Worm (Caenorhabditis elegans) whole organism, L2 larva: Measurements from ENCODE around the gene btbd-10.

ENCODE experiments used
- C34F6.9 ChIP-seq: fragments of 150-350 bp; optimal IDR thresholded peaks from 2 replicates; lab custom pipeline; 2014; ENCODE audit warnings: missing biosample characterization, missing genetic modification characterization
- F13H6.1 ChIP-seq: sonication (generic microtip); optimal IDR thresholded peaks from 2 replicates; lab custom pipeline; 2016; ENCODE audit warnings: missing genetic modification characterization, missing compliant biosample characterization
- R02D3.7 ChIP-seq: fragments of 150-350 bp; optimal IDR thresholded peaks from 2 replicates; lab custom pipeline; 2014; ENCODE audit warnings: missing biosample characterization, missing genetic modification characterization
- Y55F3AM.14 ChIP-seq: fragments of 200-800 bp; sonication (Bioruptor generic); optimal IDR thresholded peaks from 2 replicates; lab custom pipeline; 2018; ENCODE audit warnings: mild to moderate bottlenecking, missing genetic modification characterization, missing compliant biosample characterization
- aly-2 ChIP-seq: fragments of 150-350 bp; optimal IDR thresholded peaks from 2 replicates; lab custom pipeline; 2014; ENCODE audit warnings: missing biosample characterization, missing genetic modification characterization
- ama-1 ChIP-seq: fragments of 150-350 bp; optimal IDR thresholded peaks from 2 replicates; lab custom pipeline; 2018; ENCODE audit warnings: inconsistent platforms
- blmp-1 ChIP-seq: sonication (generic microtip); optimal IDR thresholded peaks from 2 replicates; lab custom pipeline; 2017; ENCODE audit warnings: missing genetic modification characterization, mild to moderate bottlenecking, missing compliant biosample characterization, antibody characterized with exemption, moderate library complexity; ENCODE audit not compliant: insufficient read depth
- ceh-16 ChIP-seq: fragments of 150-350 bp; optimal IDR thresholded peaks from 2 replicates; lab custom pipeline; 2014; ENCODE audit warnings: missing biosample characterization, missing genetic modification characterization
- ceh-82 ChIP-seq: fragments of 150-350 bp; optimal IDR thresholded peaks from 2 replicates; lab custom pipeline; 2014; ENCODE audit warnings: missing biosample characterization, missing genetic modification characterization
- crh-2 ChIP-seq: sonication (generic microtip); optimal IDR thresholded peaks from 2 replicates; lab custom pipeline; 2017; ENCODE audit warnings: missing biosample characterization, missing genetic modification characterization
- dmd-4 ChIP-seq: sonication (generic microtip); optimal IDR thresholded peaks from 2 replicates; lab custom pipeline; 2017; ENCODE audit warnings: missing biosample characterization, missing genetic modification characterization
- elt-3 ChIP-seq: sonication (generic microtip); optimal IDR thresholded peaks from 2 replicates; lab custom pipeline; 2017; ENCODE audit warnings: missing biosample characterization, missing genetic modification characterization
- fos-1 ChIP-seq: fragments of 150-350 bp; optimal IDR thresholded peaks from 2 replicates; lab custom pipeline; 2014; ENCODE audit warnings: missing biosample characterization, missing genetic modification characterization
- gmeb-1 ChIP-seq: fragments of 150-350 bp; optimal IDR thresholded peaks from 2 replicates; lab custom pipeline; 2014; ENCODE audit warnings: missing biosample characterization, missing genetic modification characterization
- lin-11 ChIP-seq: fragments of 150-350 bp; sonication (generic microtip); optimal IDR thresholded peaks from 2 replicates; lab custom pipeline; 2014; ENCODE audit warnings: missing biosample characterization, missing genetic modification characterization, inconsistent platforms, mixed read lengths
- lin-39 ChIP-seq: fragments of 150-350 bp; optimal IDR thresholded peaks from 2 replicates; lab custom pipeline; 2014; ENCODE audit warnings: missing biosample characterization, missing genetic modification reagents, missing genetic modification characterization
- lsy-2 ChIP-seq, 2 experiments: fragments of 150-350 bp in 1 of 2; sonication (generic microtip) in 1 of 2; optimal IDR thresholded peaks; 2 replicates each; lab custom pipeline; 2014 to 2017; ENCODE audit warnings: missing biosample characterization in 2 of 2, missing genetic modification characterization in 2 of 2
- mab-5 ChIP-seq: fragments of 150-350 bp; optimal IDR thresholded peaks from 2 replicates; lab custom pipeline; 2014; ENCODE audit warnings: missing biosample characterization, missing genetic modification characterization
- mdl-1 ChIP-seq, 2 experiments: fragments of 150-350 bp in 1 of 2; sonication (generic microtip) in 1 of 2; optimal IDR thresholded peaks; 2 replicates each; lab custom pipeline; 2017; ENCODE audit warnings: missing biosample characterization in 2 of 2, missing genetic modification characterization in 2 of 2
- nhr-11 ChIP-seq: fragments of 150-350 bp; optimal IDR thresholded peaks from 2 replicates; lab custom pipeline; 2014; ENCODE audit warnings: missing biosample characterization, missing genetic modification characterization
- nhr-12 ChIP-seq: fragments of 150-350 bp; optimal IDR thresholded peaks from 2 replicates; lab custom pipeline; 2014; ENCODE audit warnings: missing biosample characterization, missing genetic modification characterization
- nhr-129 ChIP-seq: fragments of 150-350 bp; optimal IDR thresholded peaks from 2 replicates; lab custom pipeline; 2014; ENCODE audit warnings: missing biosample characterization, missing genetic modification characterization
- nhr-6 ChIP-seq: fragments of 150-350 bp; optimal IDR thresholded peaks from 2 replicates; lab custom pipeline; 2014; ENCODE audit warnings: missing biosample characterization, missing genetic modification characterization
- nhr-77 ChIP-seq: fragments of 150-350 bp; optimal IDR thresholded peaks from 2 replicates; lab custom pipeline; 2014; ENCODE audit warnings: missing biosample characterization, missing genetic modification characterization
- peb-1 ChIP-seq: fragments of 150-350 bp; optimal IDR thresholded peaks from 2 replicates; lab custom pipeline; 2014; ENCODE audit warnings: missing biosample characterization, missing genetic modification characterization
- skn-1 ChIP-seq: sonication (generic microtip); optimal IDR thresholded peaks from 2 replicates; lab custom pipeline; 2017; ENCODE audit warnings: missing biosample characterization, missing genetic modification characterization
- sma-3 ChIP-seq: sonication (generic microtip); optimal IDR thresholded peaks from 2 replicates; lab custom pipeline; 2016; ENCODE audit warnings: missing genetic modification reagents, missing genetic modification characterization, missing compliant biosample characterization
- sma-9 ChIP-seq, 2 experiments: fragments of 150-350 bp in 1 of 2; sonication (generic microtip) in 1 of 2; optimal IDR thresholded peaks; 2 replicates each; lab custom pipeline; 2014 to 2016; ENCODE audit warnings: missing genetic modification characterization in 2 of 2, mild to moderate bottlenecking in 1 of 2, missing biosample characterization in 1 of 2, missing compliant biosample characterization in 1 of 2, missing genetic modification reagents in 1 of 2, moderate library complexity in 1 of 2
- snpc-4 ChIP-seq: fragments of 150-350 bp; optimal IDR thresholded peaks from 2 replicates; lab custom pipeline; 2014; ENCODE audit warnings: missing biosample characterization, missing genetic modification characterization
- unc-39 ChIP-seq: fragments of 150-350 bp; optimal IDR thresholded peaks from 2 replicates; lab custom pipeline; 2014; ENCODE audit warnings: missing biosample characterization, missing genetic modification characterization
- unc-55 ChIP-seq: fragments of 150-350 bp; sonication (generic microtip); optimal IDR thresholded peaks from 3 replicates; lab custom pipeline; 2014; ENCODE audit warnings: missing biosample characterization, missing genetic modification reagents, missing genetic modification characterization
- ztf-1 ChIP-seq: fragments of 200-800 bp; sonication (Bioruptor generic); conservative IDR thresholded peaks from 2 replicates; pipeline ENCODE4 v1.3.6; 2022; ENCODE audit warnings: missing genetic modification characterization, missing compliant biosample characterization

btbd-10 gene

ce11 chrII:4941541-4942206 lies 36.9 kb downstream of the btbd-10 start, which contains the start of gene ZK546.19 (continued):
- TF ChIP-seq fos-1: peak; percentile 7
- no peak for TF ChIP-seq peb-1 (tag; lab: Kevin White, UChicago)
- TF ChIP-seq sma-9 (GFP tag; optimal IDR thresholded peaks at IDR 0.05; lab: Kevin White, UChicago): peak; percentile 32
- no peak for TF ChIP-seq sma-9 (tag; optimal IDR thresholded peaks at IDR 0.05; lab: Kevin White, UChicago)
- TF ChIP-seq nhr-6 (tag; lab: Kevin White, UChicago): no peak
- peak; percentile 36 for TF ChIP-seq ceh-16 (tag; lab: Kevin White, UChicago)
- no peak for TF ChIP-seq dmd-4 (tag; lab: Kevin White, UChicago)
- TF ChIP-seq snpc-4 (tag; lab: Kevin White, UChicago): no peak
- TF ChIP-seq R02D3.7 (tag; lab: Kevin White, UChicago): no peak

DNA sequence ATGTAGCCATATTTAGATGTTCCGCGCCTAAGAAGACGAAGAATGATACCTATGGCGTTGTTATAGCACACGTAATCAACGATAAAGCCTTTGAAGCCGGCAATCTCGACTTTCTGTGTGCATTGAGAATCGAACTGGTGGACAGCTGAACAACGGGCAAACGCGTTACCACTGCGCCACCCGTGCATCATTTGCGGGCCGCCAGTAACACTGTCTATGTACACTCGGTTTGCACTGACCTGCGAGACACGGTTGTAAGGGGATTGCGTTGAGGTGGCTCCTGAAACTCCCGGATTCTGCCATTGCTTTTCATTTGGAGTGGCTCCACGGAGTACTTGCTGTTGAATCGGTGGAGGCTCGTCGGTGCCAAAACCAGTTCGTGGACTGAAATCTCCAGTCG lies 37.6 kb downstream of the btbd-10 start:
- peak in 1 of 2 experiments; percentile 13 for TF ChIP-seq lsy-2 (tag; optimal IDR thresholded peaks at IDR 0.05; lab: Kevin White, UChicago)
- TF ChIP-seq elt-3: no peak
- TF ChIP-seq sma-9 (GFP tag; optimal IDR thresholded peaks at IDR 0.05; lab: Kevin White, UChicago): peak; percentile 34
- no peak for TF ChIP-seq sma-9 (tag; optimal IDR thresholded peaks at IDR 0.05; lab: Kevin White, UChicago)
- TF ChIP-seq C34F6.9: peak; percentile 27
- no peak for TF ChIP-seq nhr-77 (tag; lab: Kevin White, UChicago)
- TF ChIP-seq nhr-12 (tag; lab: Kevin White, UChicago): no peak
- peak; percentile 52 for TF ChIP-seq sma-3 (GFP tag; lab: Kevin White, UChicago)
- no peak for TF ChIP-seq unc-39 (tag; lab: Kevin White, UChicago)
- peak; percentile 22 for TF ChIP-seq gmeb-1 (tag; lab: Kevin White, UChicago)
- TF ChIP-seq skn-1 (tag; lab: Kevin White, UChicago): no peak
- TF ChIP-seq Y55F3AM.14 (GFP tag; lab: Kevin White, UChicago): peak; percentile 19
- no peak for TF ChIP-seq nhr-11
- peak; percentile 6 for TF ChIP-seq fos-1
- no peak for TF ChIP-seq ztf-1
- no peak for TF ChIP-seq aly-2
- peak; percentile 27 for TF ChIP-seq lin-11 (tag; lab: Kevin White, UChicago)
- no peak for TF ChIP-seq nhr-6 (tag; lab: Kevin White, UChicago)
- TF ChIP-seq unc-55 (GFP tag; lab: Kevin White, UChicago): peak; percentile 7
- TF ChIP-seq blmp-1: no peak
- no peak for TF ChIP-seq R02D3.7 (tag; lab: Kevin White, UChicago)
- no peak for TF ChIP-seq lin-39 (tag; lab: Kevin White, UChicago)
- no peak for TF ChIP-seq mdl-1 (tag; optimal IDR thresholded peaks at IDR 0.05; lab: Kevin White, UChicago)
- no peak for TF ChIP-seq mab-5 (tag; lab: Kevin White, UChicago)
- TF ChIP-seq F13H6.1 (tag; lab: Kevin White, UChicago): peak; percentile 27
- TF ChIP-seq nhr-129 (tag; lab: Kevin White, UChicago): peak; percentile 72
- TF ChIP-seq ama-1 (lab: Kevin White, UChicago): peak; percentile 31

DNA sequence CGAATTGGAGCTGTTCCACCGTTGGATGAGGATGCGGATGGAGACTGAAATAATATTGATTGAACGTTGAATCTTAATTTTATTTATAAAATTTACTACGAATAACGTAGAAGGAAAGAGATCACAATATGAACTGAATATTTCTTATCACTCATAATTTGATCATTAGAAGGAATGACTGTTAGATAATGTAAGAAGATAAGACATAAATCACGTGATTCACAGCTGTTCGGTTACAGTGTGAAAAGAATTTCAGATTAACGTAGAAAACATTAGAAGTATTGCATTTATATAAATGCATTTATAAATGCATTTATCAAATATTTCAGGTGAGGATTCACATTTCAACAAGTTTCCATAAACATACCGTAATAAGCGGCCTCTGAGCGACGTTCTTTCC lies 38.0 kb downstream of the btbd-10 start:
- TF ChIP-seq crh-2: peak; percentile 19
- TF ChIP-seq gmeb-1 (tag; lab: Kevin White, UChicago): peak; percentile 7
- TF ChIP-seq ceh-82 (tag; lab: Kevin White, UChicago): no peak
- TF ChIP-seq fos-1: peak; percentile 75
- TF ChIP-seq sma-9 (GFP tag; optimal IDR thresholded peaks at IDR 0.05; lab: Kevin White, UChicago): peak; percentile 40
- TF ChIP-seq sma-9 (tag; optimal IDR thresholded peaks at IDR 0.05; lab: Kevin White, UChicago): no peak
- TF ChIP-seq blmp-1: no peak

DNA sequence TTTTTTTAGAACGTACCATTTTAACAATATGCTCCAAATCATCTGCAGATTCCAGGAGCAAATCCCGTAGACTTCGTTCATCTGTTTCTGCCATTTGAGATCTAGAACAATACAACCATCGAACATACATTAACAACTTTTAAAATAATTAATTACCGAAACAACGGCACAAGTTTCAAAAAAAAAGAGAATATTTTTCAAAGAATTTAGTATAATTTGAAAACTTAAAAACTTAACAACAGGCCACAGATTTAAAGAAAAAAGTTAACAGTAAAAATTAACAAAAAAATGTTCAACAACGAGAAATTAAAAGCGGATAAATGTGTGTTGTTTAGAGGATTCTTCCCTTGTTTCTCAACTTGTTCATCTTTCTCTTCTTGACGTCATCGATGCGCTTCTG lies 39.0 kb downstream of the btbd-10 start, which contains the start of gene mdt-4:
mdt-4 (minus strand) TSS at position 101 of the 400 bp plus-strand sequence.
- TF ChIP-seq ceh-82 (tag; lab: Kevin White, UChicago) (no peak), nhr-11 (no peak), sma-9 (GFP tag; optimal IDR thresholded peaks at IDR 0.05; lab: Kevin White, UChicago) (no peak), sma-9 (tag; optimal IDR thresholded peaks at IDR 0.05; lab: Kevin White, UChicago) (no peak)

- no peak for TF ChIP-seq dmd-4 (tag; lab: Kevin White, UChicago)
- TF ChIP-seq lsy-2 (tag; optimal IDR thresholded peaks at IDR 0.05; lab: Kevin White, UChicago): peak in 1 of 2 experiments; percentile 29
- peak; percentile 39 for TF ChIP-seq C34F6.9
- peak; percentile 27 for TF ChIP-seq unc-55 (GFP tag; lab: Kevin White, UChicago)
- TF ChIP-seq ama-1 (lab: Kevin White, UChicago): peak; percentile 49
Measured at ce11 chrII:4945695-4946094, 40.9 kb downstream of the btbd-10 start, which contains the start of the genes gldi-11 and ZK546.2. Gene gldi-11 (minus strand): TSS chrII:4945789. Gene ZK546.2 (plus strand): TSS chrII:4946027.
